Fruit fly (Drosophila melanogaster): Measurements from ENCODE around the gene Mettl14.

Mettl14 gene

DNA sequence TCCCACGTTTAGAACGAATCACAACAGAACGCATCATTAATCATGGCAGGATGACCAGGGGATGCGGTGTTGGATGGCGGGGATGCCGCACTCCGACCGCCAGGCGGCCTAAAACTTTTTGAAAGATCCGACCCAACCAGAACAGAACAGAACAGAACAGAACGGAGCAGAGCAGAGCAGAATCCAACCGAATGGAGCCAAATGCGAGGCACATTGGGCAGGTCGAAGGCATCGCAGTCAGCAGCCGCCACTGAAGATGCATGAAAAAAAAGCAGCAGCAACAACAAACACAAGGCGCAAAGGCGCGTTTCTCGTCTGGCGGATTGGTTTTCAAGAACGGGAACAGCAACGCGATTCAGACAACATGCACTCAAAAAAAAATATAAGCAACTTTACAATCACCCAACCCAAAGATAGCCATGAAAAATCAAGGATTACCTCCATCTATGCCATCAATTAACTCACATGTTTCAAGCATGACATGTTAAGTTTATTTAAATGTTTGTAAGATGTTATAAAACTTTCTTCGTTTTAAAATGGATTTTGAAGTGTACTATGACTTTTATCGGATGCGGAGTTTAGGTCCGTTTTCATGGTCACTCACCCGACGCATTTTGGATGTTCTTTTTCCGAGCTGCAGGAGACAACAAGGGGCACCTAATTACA lies 28.7 kb upstream of the Mettl14 start (continued):
- TF ChIP-seq CG6854 (GFP tag; optimal IDR thresholded peaks at IDR 0.05) (no peak), tap (tag; optimal IDR thresholded peaks at IDR 0.05) (peak; percentile 46), CG2129 (GFP tag; IDR thresholded peaks at IDR 0.05; ENCODE audit: partially characterized antibody) (no peak), CG9437 (GFP tag; optimal IDR thresholded peaks at IDR 0.05) (peak; percentile 6), tup (GFP tag; optimal IDR thresholded peaks at IDR 0.05) (peak; percentile 41), CG32772 (GFP tag; IDR thresholded peaks at IDR 0.05) (0 out of 2 replicates have a peak, but pooled peaks have one; percentile 26), CG8765 (GFP tag; IDR thresholded peaks at IDR 0.05) (peak; percentile 69; the same call in 1 of the 2 replicates), bab2 (GFP tag; optimal IDR thresholded peaks at IDR 0.05) (peak; percentile 58), CG4854 (GFP tag; optimal IDR thresholded peaks at IDR 0.05) (peak; percentile 31), Max (GFP tag; optimal IDR thresholded peaks at IDR 0.05) (peak; percentile 32), gro (GFP tag; optimal IDR thresholded peaks at IDR 0.05) (peak; percentile 13), sqz (GFP tag; optimal IDR thresholded peaks at IDR 0.05) (peak; percentile 11), CG11696 (GFP tag; IDR thresholded peaks at IDR 0.05) (no peak), Six4 (GFP tag; optimal IDR thresholded peaks at IDR 0.05) (peak; percentile 60), CG1647 (GFP tag; optimal IDR thresholded peaks at IDR 0.05) (peak; percentile 24), CG1024 (GFP tag; IDR thresholded peaks at IDR 0.05) (peak; percentile 56), CG11695 (GFP tag; IDR thresholded peaks at IDR 0.05) (peak; percentile 67; the same call in 1 of the 3 replicates), ems (GFP tag; optimal IDR thresholded peaks at IDR 0.05) (peak; percentile 30), odd (GFP tag; optimal IDR thresholded peaks at IDR 0.05) (peak; percentile 33), inv (GFP tag; IDR thresholded peaks at IDR 0.05; ENCODE audit: partially characterized antibody) (no peak), CG4328 (GFP tag; optimal IDR thresholded peaks at IDR 0.05) (no peak), Spps (tag; optimal IDR thresholded peaks at IDR 0.05) (peak; percentile 86), pho (GFP tag; optimal IDR thresholded peaks at IDR 0.05) (no peak), fd102C (GFP tag; optimal IDR thresholded peaks at IDR 0.05) (peak; percentile 22), en (GFP tag; optimal IDR thresholded peaks at IDR 0.05) (peak; percentile 29), phol (tag; optimal IDR thresholded peaks at IDR 0.05) (peak; percentile 82), CG18599 (GFP tag; optimal IDR thresholded peaks at IDR 0.05) (peak; percentile 20), MTF-1 (GFP tag; optimal IDR thresholded peaks at IDR 0.05; ENCODE audit: borderline replicate concordance) (peak; percentile 48), nerfin-2 (GFP tag; IDR thresholded peaks at IDR 0.05; ENCODE audit: partially characterized antibody) (no peak), peb (GFP tag; IDR thresholded peaks at IDR 0.05) (peak; percentile 42; the same call in 1 of the 2 replicates), Lim3 (GFP tag; IDR thresholded peaks at IDR 0.05) (no peak), B-H2 (GFP tag; optimal IDR thresholded peaks at IDR 0.05) (no peak), Xrp1 (GFP tag; IDR thresholded peaks at IDR 0.05) (peak; percentile 89), crc (GFP tag; optimal IDR thresholded peaks at IDR 0.05) (peak; percentile 8), Hr39 (optimal IDR thresholded peaks at IDR 0.05) (no peak), gsb (GFP tag; IDR thresholded peaks at IDR 0.05) (no peak), Med (GFP tag) (peak; percentile 91), CG2889 (GFP tag; IDR thresholded peaks at IDR 0.05) (no peak), CG4707 (GFP tag; optimal IDR thresholded peaks at IDR 0.05) (peak; percentile 25), CG13775 (GFP tag; optimal IDR thresholded peaks at IDR 0.05) (peak; percentile 65), al (GFP tag; IDR thresholded peaks at IDR 0.05) (no peak), NfI (GFP tag; optimal IDR thresholded peaks at IDR 0.05) (peak; percentile 2), CG10565 (GFP tag; optimal IDR thresholded peaks at IDR 0.05) (no peak), H15 (GFP tag; IDR thresholded peaks at IDR 0.05) (peak; percentile 39; the same call in 1 of the 3 replicates), Hr51 (GFP tag; optimal IDR thresholded peaks at IDR 0.05) (peak; percentile 12 to 48), CG17328 (GFP tag; IDR thresholded peaks at IDR 0.05) (peak; percentile 82), CG14710 (tag; optimal IDR thresholded peaks at IDR 0.05) (peak; percentile 88), CG43689 (GFP tag; IDR thresholded peaks at IDR 0.05) (no peak), D19B (GFP tag; optimal IDR thresholded peaks at IDR 0.05) (no peak), usp (GFP tag; optimal IDR thresholded peaks at IDR 0.05) (no peak)
